Fruit fly (Drosophila melanogaster) whole organism, embryonic: ENCODE data around the gene nSMase.

Source experiments
- Adf1 ChIP-seq: fragments of 200-800 bp; sonication (Bioruptor generic); IDR thresholded peaks from 2 replicates; pipeline ENCODE4 v1.3.6; 2022; ENCODE audit warnings: missing biosample characterization, missing genetic modification characterization
- Atf6 ChIP-seq: fragments of 200-800 bp; sonication (Bioruptor generic); IDR thresholded peaks from 2 replicates; pipeline ENCODE4 v1.3.6; 2022; ENCODE audit warnings: missing biosample characterization, missing genetic modification characterization
- C15 ChIP-seq: fragments of 200-800 bp; sonication (Bioruptor generic); IDR thresholded peaks from 3 replicates; pipeline ENCODE4 v1.3.6; 2022; ENCODE audit warnings: missing biosample characterization, missing genetic modification characterization
- CG15073 ChIP-seq: fragments of 200-800 bp; sonication (Bioruptor generic); optimal IDR thresholded peaks from 2 replicates; lab custom pipeline; 2016; ENCODE audit warnings: missing biosample characterization, missing genetic modification characterization
- CG3065 ChIP-seq: fragments of 200-800 bp; sonication (Bioruptor generic); optimal IDR thresholded peaks from 2 replicates; lab custom pipeline; 2016; ENCODE audit warnings: missing biosample characterization, missing genetic modification characterization
- CG31388 ChIP-seq: fragments of 200-800 bp; sonication (Bioruptor generic); optimal IDR thresholded peaks from 2 replicates; lab custom pipeline; 2016; ENCODE audit warnings: missing biosample characterization, missing genetic modification characterization
- CG3163 ChIP-seq: fragments of 200-800 bp; sonication (Bioruptor generic); optimal IDR thresholded peaks from 3 replicates; lab custom pipeline; 2016; ENCODE audit warnings: missing biosample characterization, missing genetic modification characterization
- CG3281 ChIP-seq: fragments of 200-800 bp; sonication (Bioruptor generic); optimal IDR thresholded peaks from 3 replicates; lab custom pipeline; 2017; ENCODE audit warnings: missing biosample characterization, mild to moderate bottlenecking, missing genetic modification characterization
- CG34422 ChIP-seq: fragments of 200-800 bp; sonication (Bioruptor generic); IDR thresholded peaks from 3 replicates; pipeline ENCODE4 v1.3.6; 2022; ENCODE audit warnings: missing biosample characterization, missing genetic modification characterization
- CG3726 ChIP-seq: fragments of 200-800 bp; sonication (Bioruptor generic); IDR thresholded peaks from 3 replicates; pipeline ENCODE4, ENCODE4 v1.3.6; 2022; ENCODE audit warnings: missing biosample characterization, missing genetic modification characterization
- CG42726 ChIP-seq: fragments of 200-800 bp; sonication (Bioruptor generic); IDR thresholded peaks from 2 replicates; pipeline ENCODE4 v1.3.6; 2022; ENCODE audit warnings: missing biosample characterization, missing genetic modification characterization; ENCODE audit not compliant: partially characterized antibody
- CG4360 ChIP-seq: fragments of 200-800 bp; sonication (Bioruptor generic); IDR thresholded peaks from 2 replicates; pipeline ENCODE4 v1.3.6; 2022; ENCODE audit warnings: missing biosample characterization, missing genetic modification characterization
- CG7963 ChIP-seq: fragments of 200-800 bp; sonication (Bioruptor generic); IDR thresholded peaks from 3 replicates; pipeline ENCODE4 v1.3.6; 2022; ENCODE audit warnings: missing biosample characterization, missing genetic modification characterization; ENCODE audit not compliant: partially characterized antibody
- CG8478 ChIP-seq: fragments of >200 bp; optimal IDR thresholded peaks from 2 replicates; lab custom pipeline; 2018
- CG9932 ChIP-seq: fragments of 200-800 bp; sonication (Bioruptor generic); IDR thresholded peaks from 2 replicates; pipeline ENCODE4 v1.3.6; 2022; ENCODE audit warnings: missing biosample characterization, missing genetic modification characterization
- Dfd ChIP-seq, 2 experiments: fragments of >200 bp; optimal IDR thresholded peaks; 2 replicates each; lab custom pipeline; 2017; ENCODE audit warnings: missing biosample characterization in 2 of 2, missing genetic modification characterization in 2 of 2
- E2f2 ChIP-seq: fragments of 200-800 bp; sonication (Bioruptor generic); IDR thresholded peaks from 2 replicates; pipeline ENCODE4 v1.3.6; 2022; ENCODE audit warnings: missing biosample characterization, missing genetic modification characterization
- Fer2 ChIP-seq: fragments of 200-800 bp; sonication (Bioruptor generic); optimal IDR thresholded peaks from 2 replicates; lab custom pipeline; 2018; ENCODE audit warnings: missing biosample characterization, mild to moderate bottlenecking, missing genetic modification characterization, moderate library complexity
- HLH54F ChIP-seq: fragments of 200-800 bp; sonication (Bioruptor generic); optimal IDR thresholded peaks from 3 replicates; lab custom pipeline; 2016; ENCODE audit warnings: missing biosample characterization, missing genetic modification characterization
- HmgZ ChIP-seq: fragments of 200-800 bp; sonication (Bioruptor generic); optimal IDR thresholded peaks from 2 replicates; lab custom pipeline; 2018; ENCODE audit warnings: missing biosample characterization, mild to moderate bottlenecking, missing genetic modification characterization
- Hmx ChIP-seq: fragments of 200-800 bp; sonication (Bioruptor generic); optimal IDR thresholded peaks from 2 replicates; lab custom pipeline; 2016; ENCODE audit warnings: missing biosample characterization, missing genetic modification characterization
- Med ChIP-seq: fragments of 200-800 bp; sonication (Bioruptor generic); peaks from one replicate; lab custom pipeline; 2016; ENCODE audit warnings: missing biosample characterization, missing genetic modification characterization, mild to moderate bottlenecking, inconsistent platforms, moderate library complexity
- Taf1 ChIP-seq: fragments of 200-800 bp; sonication (Bioruptor generic); IDR thresholded peaks from 2 replicates; pipeline ENCODE4 v1.3.6; 2022; ENCODE audit warnings: missing biosample characterization, missing genetic modification characterization
- Usf ChIP-seq: fragments of 200-800 bp; sonication (Bioruptor generic); optimal IDR thresholded peaks from 2 replicates; lab custom pipeline; 2017; ENCODE audit warnings: missing genotype, missing biosample characterization, missing genetic modification characterization
- ato ChIP-seq: fragments of 200-800 bp; sonication (Bioruptor generic); IDR thresholded peaks from 2 replicates; pipeline ENCODE4 v1.3.6; 2022; ENCODE audit warnings: missing biosample characterization, missing genetic modification characterization; ENCODE audit not compliant: partially characterized antibody
- bsh ChIP-seq, 2 experiments: fragments of 200-800 bp; sonication (Bioruptor generic); optimal IDR thresholded peaks; 2 replicates each; lab custom pipeline; 2017 to 2018; ENCODE audit warnings: mild to moderate bottlenecking in 2 of 2, missing biosample characterization in 2 of 2, missing genetic modification characterization in 2 of 2, moderate library complexity in 1 of 2
- cg ChIP-seq: fragments of 200-800 bp; sonication (Bioruptor generic); optimal IDR thresholded peaks from 3 replicates; lab custom pipeline; 2019; ENCODE audit warnings: missing biosample characterization, mild to moderate bottlenecking, missing genetic modification characterization, moderate library complexity
- chn ChIP-seq: fragments of 200-800 bp; sonication (Bioruptor generic); optimal IDR thresholded peaks from 2 replicates; lab custom pipeline; 2016; ENCODE audit warnings: missing biosample characterization, missing genetic modification characterization
- corto ChIP-seq: fragments of 200-800 bp; sonication (Bioruptor generic); optimal IDR thresholded peaks from 2 replicates; lab custom pipeline; 2016; ENCODE audit warnings: missing biosample characterization, mild to moderate bottlenecking, missing genetic modification characterization, moderate library complexity
- dpn ChIP-seq, 2 experiments: fragments of 200-800 bp; sonication (Bioruptor generic); optimal IDR thresholded peaks; 3 replicates each; lab custom pipeline; 2016; ENCODE audit warnings: missing biosample characterization in 2 of 2, missing genetic modification characterization in 2 of 2
- ems ChIP-seq: fragments of 200-800 bp; sonication (Bioruptor generic); optimal IDR thresholded peaks from 3 replicates; lab custom pipeline; 2016; ENCODE audit warnings: missing biosample characterization, missing genetic modification characterization
- fd96Cb ChIP-seq: fragments of 200-800 bp; sonication (Bioruptor generic); optimal IDR thresholded peaks from 2 replicates; lab custom pipeline; 2018; ENCODE audit warnings: missing biosample characterization, mild to moderate bottlenecking, missing genetic modification characterization, moderate library complexity
- gro ChIP-seq: fragments of 200-800 bp; sonication (Bioruptor generic); optimal IDR thresholded peaks from 2 replicates; lab custom pipeline; 2016; ENCODE audit warnings: missing biosample characterization, missing genetic modification characterization
- hb ChIP-seq: fragments of 200-800 bp; sonication (Bioruptor generic); IDR thresholded peaks from 3 replicates; pipeline ENCODE4 v1.3.6; 2022; ENCODE audit warnings: missing biosample characterization, missing genetic modification characterization; ENCODE audit not compliant: partially characterized antibody
- jumu ChIP-seq: fragments of 200-800 bp; sonication (Bioruptor generic); optimal IDR thresholded peaks from 3 replicates; lab custom pipeline; 2016; ENCODE audit warnings: missing biosample characterization, missing genetic modification characterization
- ken ChIP-seq: fragments of 200-800 bp; sonication (Bioruptor generic); IDR thresholded peaks from 3 replicates; pipeline ENCODE4 v1.3.6; 2022; ENCODE audit warnings: missing biosample characterization, missing genetic modification characterization
- lmd ChIP-seq: fragments of 200-800 bp; sonication (Bioruptor generic); IDR thresholded peaks from 2 replicates; pipeline ENCODE4 v1.3.6; 2022; ENCODE audit warnings: missing biosample characterization, missing genetic modification characterization
- onecut ChIP-seq: fragments of 200-800 bp; sonication (Bioruptor generic); IDR thresholded peaks from 2 replicates; pipeline ENCODE4 v1.3.6; 2022; ENCODE audit warnings: missing biosample characterization, missing genetic modification characterization
- p53 ChIP-seq: fragments of 200-800 bp; sonication (Bioruptor generic); optimal IDR thresholded peaks from 2 replicates; lab custom pipeline; 2016; ENCODE audit warnings: missing biosample characterization, missing genetic modification characterization
- sc ChIP-seq, 3 experiments: fragments of >200 bp in 2 of 3; fragments of 200-800 bp in 1 of 3; sonication (Bioruptor generic) in 1 of 3; optimal IDR thresholded peaks; 2 replicates in 2 of 3; 3 replicates in 1 of 3; lab custom pipeline; 2017; ENCODE audit warnings: mild to moderate bottlenecking in 1 of 3, missing biosample characterization in 1 of 3, missing genetic modification characterization in 1 of 3, missing genetic modification reagents in 1 of 3
- sob ChIP-seq: fragments of 200-800 bp; sonication (Bioruptor generic); IDR thresholded peaks from 2 replicates; pipeline ENCODE4 v1.3.6; 2022; ENCODE audit warnings: missing biosample characterization, missing genetic modification characterization
- tll ChIP-seq, 2 experiments: fragments of 200-800 bp in 1 of 2; fragments of >200 bp in 1 of 2; sonication (Bioruptor generic) in 1 of 2; optimal IDR thresholded peaks; 2 replicates each; lab custom pipeline; 2017 to 2019; ENCODE audit warnings: missing biosample characterization in 2 of 2, missing genetic modification characterization in 2 of 2, mild to moderate bottlenecking in 1 of 2, moderate library complexity in 1 of 2
- unc-4 ChIP-seq: fragments of 200-800 bp; sonication (Bioruptor generic); IDR thresholded peaks from 2 replicates; pipeline ENCODE4 v1.3.6; 2022; ENCODE audit warnings: missing biosample characterization, missing genetic modification characterization; ENCODE audit not compliant: partially characterized antibody
- wor ChIP-seq: fragments of 200-800 bp; sonication (Bioruptor generic); IDR thresholded peaks from 2 replicates; pipeline ENCODE4 v1.3.6; 2022; ENCODE audit warnings: missing biosample characterization, missing genetic modification characterization
- z ChIP-seq: fragments of 200-800 bp; sonication (Bioruptor generic); IDR thresholded peaks from 3 replicates; pipeline ENCODE4 v1.3.6; 2022; ENCODE audit warnings: missing biosample characterization, missing genetic modification characterization
- zfh1 ChIP-seq: fragments of 200-800 bp; sonication (Bioruptor generic); IDR thresholded peaks from 3 replicates; pipeline ENCODE4 v1.3.6; 2022; ENCODE audit warnings: missing biosample characterization, missing genetic modification characterization

The nSMase gene

dm6 chr3L:3224740-3225719, 6.1 kb downstream of the nSMase start, which contains the start of gene Larp4B (continued):
- TF ChIP-seq E2f2 (peak; percentile 79), jumu (GFP tag; lab: Kevin White, UChicago) (peak; percentile 4), Adf1 (GFP tag; lab: Robert Waterston, UW) (no peak), ato (GFP tag; lab: Robert Waterston, UW) (peak; percentile 21; the same call in 1 of the 2 replicates), CG3281 (GFP tag; lab: Kevin White, UChicago) (peak; percentile 33), chn (GFP tag; lab: Kevin White, UChicago) (peak; percentile 13), z (no peak), CG3163 (GFP tag; lab: Kevin White, UChicago) (peak; percentile 1), CG15073 (GFP tag; lab: Kevin White, UChicago) (no peak), CG8478 (peak; percentile 56), tll (GFP tag; optimal IDR thresholded peaks at IDR 0.05; lab: Kevin White, UChicago) (no peak)

dm6 chr3L:3225769-3226457, 7.0 kb downstream of the nSMase start:
- TF ChIP-seq Atf6 (peak; percentile 50; the same call in 1 of the 2 replicates), cg (GFP tag; lab: Kevin White, UChicago) (peak; percentile 100), corto (no peak), Taf1 (GFP tag; lab: Robert Waterston, UW) (no peak), CG3726 (GFP tag; lab: Robert Waterston, UW) (no peak), CG8478 (peak; percentile 90), gro (GFP tag; lab: Kevin White, UChicago) (no peak), CG7963 (GFP tag; lab: Robert Waterston, UW) (no peak), HmgZ (no peak), Hmx (GFP tag; lab: Kevin White, UChicago) (no peak), C15 (no peak), dpn (GFP tag; optimal IDR thresholded peaks at IDR 0.05; lab: Kevin White, UChicago) (peak in 1 of 2 experiments; percentile 17), unc-4 (GFP tag; lab: Robert Waterston, UW) (0 out of 2 replicates have a peak, but pooled peaks have one; percentile 21), CG3065 (GFP tag; lab: Kevin White, UChicago) (no peak), CG9932 (GFP tag; lab: Robert Waterston, UW) (no peak), ken (GFP tag; lab: Robert Waterston, UW) (no peak), fd96Cb (tag; lab: Kevin White, UChicago) (no peak), lmd (GFP tag; lab: Robert Waterston, UW) (no peak), bsh (GFP tag; optimal IDR thresholded peaks at IDR 0.05; lab: Kevin White, UChicago) (peak in 1 of 2 experiments; percentile 48), ems (no peak), wor (GFP tag; lab: Robert Waterston, UW) (no peak), Usf (GFP tag; lab: Kevin White, UChicago) (no peak), p53 (GFP tag; lab: Kevin White, UChicago) (no peak), hb (0 out of 3 replicates have a peak, but pooled peaks have one; percentile 18), Dfd (GFP tag; optimal IDR thresholded peaks at IDR 0.05; lab: Kevin White, UChicago) (no peak), onecut (GFP tag; lab: Robert Waterston, UW) (peak; percentile 6; the same call in 1 of the 2 replicates), CG31388 (GFP tag; lab: Kevin White, UChicago) (no peak), Med (peak; percentile 22), sc (optimal IDR thresholded peaks at IDR 0.05; lab: Kevin White, UChicago) (no peak), sc (GFP tag; optimal IDR thresholded peaks at IDR 0.05; lab: Kevin White, UChicago) (no peak), zfh1 (GFP tag; lab: Robert Waterston, UW) (no peak), CG42726 (GFP tag; lab: Robert Waterston, UW) (no peak), HLH54F (no peak), CG34422 (peak; percentile 28; the same call in 1 of the 3 replicates), sob (GFP tag; lab: Robert Waterston, UW) (peak; percentile 20; the same call in 1 of the 2 replicates), CG4360 (no peak), Fer2 (no peak)
